Fruit fly (Drosophila melanogaster) S2 (cell line): ENCODE results near the gene CG13060.

Experiments used
- CG8478 ChIP-seq: fragments of >200 bp; optimal IDR thresholded peaks from 2 replicates; lab custom pipeline; 2018
- CTCF ChIP-seq, 2 experiments: fragments of >200 bp; optimal IDR thresholded peaks; 2 replicates each; lab custom pipeline; 2018

DNA sequence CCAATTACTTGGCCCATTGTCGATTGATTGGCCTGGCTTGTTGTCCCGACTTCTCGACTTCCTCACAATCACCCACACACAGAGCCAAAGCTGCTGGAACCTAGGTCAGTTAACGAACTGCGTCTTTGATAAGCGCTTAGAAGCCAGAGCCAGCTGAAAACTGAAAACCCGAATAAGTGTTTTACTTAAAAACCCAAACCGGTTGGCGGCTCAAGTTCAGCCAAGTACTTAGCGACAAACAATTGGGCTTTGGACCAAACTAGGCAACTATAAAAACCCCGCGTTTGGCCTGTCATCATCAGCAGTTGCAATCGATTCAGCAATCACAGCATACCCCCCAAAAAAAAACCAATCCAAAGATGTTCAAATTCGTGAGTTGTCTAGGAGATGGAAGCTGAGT, 3.7 kb downstream of the CG13060 start, which contains the start of gene CG13059:
- TF ChIP-seq CTCF (optimal IDR thresholded peaks at IDR 0.05; lab: Kevin White, UChicago) (no peak), CG8478 (lab: Kevin White, UChicago) (no peak)
